Fruit fly (Drosophila melanogaster) whole organism, embryonic: ENCODE measurements around the gene Adh.
A peak's percentile ranks its signal among the peaks of the same experiment; 100 is the strongest.

Source experiments
- B-H2 ChIP-seq: fragments of 200-800 bp; sonication (Bioruptor generic); optimal IDR thresholded peaks from 2 replicates; lab custom pipeline; 2018; ENCODE audit warnings: missing biosample characterization, mild to moderate bottlenecking, missing genetic modification characterization
- BEAF-32 ChIP-seq: fragments of 200-800 bp; sonication (Bioruptor generic); optimal IDR thresholded peaks from 3 replicates; lab custom pipeline; 2017; ENCODE audit warnings: missing biosample characterization, missing genetic modification characterization, mild to moderate bottlenecking, moderate library complexity, missing genetic modification reagents
- CG12769 ChIP-seq: fragments of 200-800 bp; sonication (Bioruptor generic); optimal IDR thresholded peaks from 2 replicates; lab custom pipeline; 2019; ENCODE audit warnings: missing biosample characterization, mild to moderate bottlenecking, missing genetic modification characterization, moderate library complexity
- CG13287 ChIP-seq: fragments of 200-800 bp; sonication (Bioruptor generic); IDR thresholded peaks from 2 replicates; pipeline ENCODE4 v1.3.6; 2022; ENCODE audit warnings: missing biosample characterization, missing genetic modification characterization; ENCODE audit not compliant: partially characterized antibody
- CG15269 ChIP-seq: fragments of 200-800 bp; sonication (Bioruptor generic); optimal IDR thresholded peaks from 2 replicates; lab custom pipeline; 2018; ENCODE audit warnings: missing biosample characterization, mild to moderate bottlenecking, missing genetic modification characterization, moderate library complexity
- CG17829 ChIP-seq: fragments of 200-800 bp; optimal IDR thresholded peaks from 2 replicates; lab custom pipeline; 2019; ENCODE audit warnings: missing biosample characterization, mild to moderate bottlenecking, missing genetic modification characterization, moderate library complexity
- CG2875 ChIP-seq: fragments of 200-800 bp; sonication (Bioruptor generic); optimal IDR thresholded peaks from 2 replicates; lab custom pipeline; 2017; ENCODE audit warnings: missing biosample characterization, mild to moderate bottlenecking, missing genetic modification characterization, missing genetic modification reagents
- CG42726 ChIP-seq: fragments of 200-800 bp; sonication (Bioruptor generic); IDR thresholded peaks from 2 replicates; pipeline ENCODE4 v1.3.6; 2022; ENCODE audit warnings: missing biosample characterization, missing genetic modification characterization; ENCODE audit not compliant: partially characterized antibody
- CG5180 ChIP-seq: fragments of 200-800 bp; sonication (Bioruptor generic); optimal IDR thresholded peaks from 3 replicates; lab custom pipeline; 2017; ENCODE audit warnings: missing biosample characterization, missing genetic modification characterization, mild to moderate bottlenecking, moderate library complexity, missing genetic modification reagents
- CG6254 ChIP-seq: fragments of 200-800 bp; sonication (Bioruptor generic); optimal IDR thresholded peaks from 3 replicates; lab custom pipeline; 2017; ENCODE audit warnings: mild to moderate bottlenecking, missing biosample characterization, missing genetic modification reagents, missing genetic modification characterization
- CG6791 ChIP-seq: fragments of 200-800 bp; sonication (Bioruptor generic); IDR thresholded peaks from 3 replicates; pipeline ENCODE4 v1.3.6; 2022; ENCODE audit warnings: missing biosample characterization, missing genetic modification characterization; ENCODE audit not compliant: partially characterized antibody
- CG8281 ChIP-seq: fragments of 200-800 bp; sonication (Bioruptor generic); optimal IDR thresholded peaks from 2 replicates; lab custom pipeline; 2018; ENCODE audit warnings: missing biosample characterization, mild to moderate bottlenecking, missing genetic modification characterization, moderate library complexity
- Camta ChIP-seq: fragments of 200-800 bp; sonication (Bioruptor generic); optimal IDR thresholded peaks from 2 replicates; lab custom pipeline; 2016; ENCODE audit warnings: missing biosample characterization, missing genetic modification characterization
- Dbx ChIP-seq: fragments of 200-800 bp; sonication (Bioruptor generic); IDR thresholded peaks from 3 replicates; pipeline ENCODE4 v1.3.6; 2022; ENCODE audit warnings: missing biosample characterization, missing genetic modification characterization
- Dfd ChIP-seq, 2 experiments: fragments of >200 bp; optimal IDR thresholded peaks; 2 replicates each; lab custom pipeline; 2017; ENCODE audit warnings: missing biosample characterization in 2 of 2, missing genetic modification characterization in 2 of 2
- Dll ChIP-seq: fragments of 200-800 bp; sonication (Bioruptor generic); IDR thresholded peaks from 4 replicates; pipeline ENCODE4 v1.3.6; 2022; ENCODE audit warnings: missing biosample characterization, missing genetic modification characterization; ENCODE audit not compliant: partially characterized antibody
- Hmx ChIP-seq: fragments of 200-800 bp; sonication (Bioruptor generic); optimal IDR thresholded peaks from 2 replicates; lab custom pipeline; 2016; ENCODE audit warnings: missing biosample characterization, missing genetic modification characterization
- Meics ChIP-seq: fragments of 200-800 bp; sonication (Bioruptor generic); optimal IDR thresholded peaks from 2 replicates; lab custom pipeline; 2017; ENCODE audit warnings: missing biosample characterization, mild to moderate bottlenecking, missing genetic modification characterization
- NK7.1 ChIP-seq: fragments of 200-800 bp; sonication (Bioruptor generic); optimal IDR thresholded peaks from 3 replicates; lab custom pipeline; 2016; ENCODE audit warnings: missing biosample characterization, missing genetic modification characterization
- Nf-YC ChIP-seq: fragments of 200-800 bp; optimal IDR thresholded peaks from 3 replicates; lab custom pipeline; 2019; ENCODE audit warnings: missing biosample characterization, mild to moderate bottlenecking, missing genetic modification characterization, moderate library complexity
- Poxn ChIP-seq: fragments of 200-800 bp; sonication (Bioruptor generic); IDR thresholded peaks from 2 replicates; pipeline ENCODE4 v1.3.6; 2022; ENCODE audit warnings: missing biosample characterization, missing genetic modification characterization
- Ravus ChIP-seq: fragments of 200-800 bp; sonication (Bioruptor generic); IDR thresholded peaks from 2 replicates; pipeline ENCODE4 v1.3.6; 2022; ENCODE audit warnings: missing biosample characterization, missing genetic modification characterization
- Scr ChIP-seq: fragments of 200-800 bp; sonication (Bioruptor generic); IDR thresholded peaks from 2 replicates; pipeline ENCODE4 v1.3.6; 2022; ENCODE audit warnings: missing biosample characterization, missing genetic modification characterization; ENCODE audit not compliant: partially characterized antibody
- Spps ChIP-seq: fragments of 200-800 bp; sonication (Bioruptor generic); optimal IDR thresholded peaks from 2 replicates; lab custom pipeline; 2018; ENCODE audit warnings: missing biosample characterization, mild to moderate bottlenecking, missing genetic modification characterization
- Sry-β ChIP-seq: fragments of 200-800 bp; sonication (Bioruptor generic); optimal IDR thresholded peaks from 2 replicates; lab custom pipeline; 2018; ENCODE audit warnings: missing biosample characterization, mild to moderate bottlenecking, missing genetic modification characterization, moderate library complexity
- Stat92E ChIP-seq, 3 experiments: fragments of >200 bp in 2 of 3; fragments of 200-800 bp in 1 of 3; sonication (Bioruptor generic) in 1 of 3; optimal IDR thresholded peaks; 2 replicates each; lab custom pipeline; 2017 to 2019; ENCODE audit warnings: missing biosample characterization in 3 of 3, missing genetic modification characterization in 3 of 3, mild to moderate bottlenecking in 1 of 3, moderate library complexity in 1 of 3
- ab ChIP-seq: fragments of 200-800 bp; sonication (Bioruptor generic); optimal IDR thresholded peaks from 2 replicates; lab custom pipeline; 2016; ENCODE audit warnings: missing biosample characterization, missing genetic modification characterization
- aop ChIP-seq: fragments of 200-800 bp; sonication (Bioruptor generic); IDR thresholded peaks from 2 replicates; pipeline ENCODE4 v1.3.6; 2022; ENCODE audit warnings: missing biosample characterization, missing genetic modification characterization
- ato ChIP-seq: fragments of 200-800 bp; sonication (Bioruptor generic); IDR thresholded peaks from 2 replicates; pipeline ENCODE4 v1.3.6; 2022; ENCODE audit warnings: missing biosample characterization, missing genetic modification characterization; ENCODE audit not compliant: partially characterized antibody
- bbx ChIP-seq: fragments of 200-800 bp; sonication (Bioruptor generic); IDR thresholded peaks from 2 replicates; pipeline ENCODE4 v1.3.6; 2022; ENCODE audit warnings: missing biosample characterization, missing genetic modification characterization; ENCODE audit not compliant: partially characterized antibody
- br ChIP-seq: fragments of >200 bp; optimal IDR thresholded peaks from 2 replicates; lab custom pipeline; 2017
- chinmo ChIP-seq: fragments of 200-800 bp; sonication (Bioruptor generic); IDR thresholded peaks from 4 replicates; pipeline ENCODE4 v1.3.6; 2022; ENCODE audit warnings: missing biosample characterization, missing genetic modification characterization; ENCODE audit not compliant: partially characterized antibody
- ci ChIP-seq: fragments of 200-800 bp; sonication (Bioruptor generic); IDR thresholded peaks from 3 replicates; pipeline ENCODE4 v1.3.6; 2022; ENCODE audit warnings: missing biosample characterization, missing genetic modification characterization
- disco-r ChIP-seq: fragments of 200-800 bp; sonication (Bioruptor generic); optimal IDR thresholded peaks from 2 replicates; lab custom pipeline; 2016; ENCODE audit warnings: missing biosample characterization, missing genetic modification characterization
- eve ChIP-seq, 2 experiments: fragments of >200 bp; optimal IDR thresholded peaks; 2 replicates each; lab custom pipeline; 2017; ENCODE audit warnings: missing biosample characterization in 2 of 2, missing genetic modification characterization in 2 of 2
- ftz-f1 ChIP-seq: fragments of 200-800 bp; sonication (Bioruptor generic); optimal IDR thresholded peaks from 2 replicates; lab custom pipeline; 2016; ENCODE audit warnings: missing biosample characterization, missing genetic modification characterization
- h ChIP-seq: fragments of >200 bp; optimal IDR thresholded peaks from 2 replicates; lab custom pipeline; 2017
- lab ChIP-seq: fragments of 200-800 bp; sonication (Bioruptor generic); optimal IDR thresholded peaks from 3 replicates; lab custom pipeline; 2017; ENCODE audit warnings: missing biosample characterization, missing genetic modification characterization, mild to moderate bottlenecking, moderate library complexity, missing genetic modification reagents
- nmo ChIP-seq: fragments of 200-800 bp; sonication (Bioruptor generic); optimal IDR thresholded peaks from 2 replicates; lab custom pipeline; 2018; ENCODE audit warnings: missing biosample characterization, mild to moderate bottlenecking, missing genetic modification characterization, moderate library complexity
- pho ChIP-seq: fragments of 200-800 bp; sonication (Bioruptor generic); optimal IDR thresholded peaks from 2 replicates; lab custom pipeline; 2016; ENCODE audit warnings: missing biosample characterization, missing genetic modification characterization
- pnt ChIP-seq: fragments of 200-800 bp; sonication (Bioruptor generic); optimal IDR thresholded peaks from 3 replicates; lab custom pipeline; 2016; ENCODE audit warnings: missing biosample characterization, missing genetic modification characterization
- pzg ChIP-seq: fragments of 200-800 bp; sonication (Bioruptor generic); optimal IDR thresholded peaks from 3 replicates; lab custom pipeline; 2018; ENCODE audit warnings: missing biosample characterization, mild to moderate bottlenecking, missing genetic modification characterization, moderate library complexity
- tap ChIP-seq: fragments of 200-800 bp; optimal IDR thresholded peaks from 3 replicates; lab custom pipeline; 2019; ENCODE audit warnings: missing biosample characterization, mild to moderate bottlenecking, missing genetic modification characterization, moderate library complexity
- tll ChIP-seq, 2 experiments: fragments of 200-800 bp in 1 of 2; fragments of >200 bp in 1 of 2; sonication (Bioruptor generic) in 1 of 2; optimal IDR thresholded peaks; 2 replicates each; lab custom pipeline; 2017 to 2019; ENCODE audit warnings: missing biosample characterization in 2 of 2, missing genetic modification characterization in 2 of 2, mild to moderate bottlenecking in 1 of 2, moderate library complexity in 1 of 2
- tna ChIP-seq: fragments of 200-800 bp; sonication (Bioruptor generic); IDR thresholded peaks from 2 replicates; pipeline ENCODE4 v1.3.6; 2022; ENCODE audit warnings: missing biosample characterization, missing genetic modification characterization; ENCODE audit not compliant: partially characterized antibody
- unc-4 ChIP-seq: fragments of 200-800 bp; sonication (Bioruptor generic); IDR thresholded peaks from 2 replicates; pipeline ENCODE4 v1.3.6; 2022; ENCODE audit warnings: missing biosample characterization, missing genetic modification characterization; ENCODE audit not compliant: partially characterized antibody
- unpg ChIP-seq: fragments of 200-800 bp; sonication (Bioruptor generic); optimal IDR thresholded peaks from 3 replicates; lab custom pipeline; 2018; ENCODE audit warnings: missing biosample characterization, mild to moderate bottlenecking, missing genetic modification characterization, moderate library complexity
- zfh2 ChIP-seq: fragments of 200-800 bp; sonication (Bioruptor generic); optimal IDR thresholded peaks from 2 replicates; lab custom pipeline; 2016; ENCODE audit warnings: missing biosample characterization, missing genetic modification characterization

The Adh gene

DNA sequence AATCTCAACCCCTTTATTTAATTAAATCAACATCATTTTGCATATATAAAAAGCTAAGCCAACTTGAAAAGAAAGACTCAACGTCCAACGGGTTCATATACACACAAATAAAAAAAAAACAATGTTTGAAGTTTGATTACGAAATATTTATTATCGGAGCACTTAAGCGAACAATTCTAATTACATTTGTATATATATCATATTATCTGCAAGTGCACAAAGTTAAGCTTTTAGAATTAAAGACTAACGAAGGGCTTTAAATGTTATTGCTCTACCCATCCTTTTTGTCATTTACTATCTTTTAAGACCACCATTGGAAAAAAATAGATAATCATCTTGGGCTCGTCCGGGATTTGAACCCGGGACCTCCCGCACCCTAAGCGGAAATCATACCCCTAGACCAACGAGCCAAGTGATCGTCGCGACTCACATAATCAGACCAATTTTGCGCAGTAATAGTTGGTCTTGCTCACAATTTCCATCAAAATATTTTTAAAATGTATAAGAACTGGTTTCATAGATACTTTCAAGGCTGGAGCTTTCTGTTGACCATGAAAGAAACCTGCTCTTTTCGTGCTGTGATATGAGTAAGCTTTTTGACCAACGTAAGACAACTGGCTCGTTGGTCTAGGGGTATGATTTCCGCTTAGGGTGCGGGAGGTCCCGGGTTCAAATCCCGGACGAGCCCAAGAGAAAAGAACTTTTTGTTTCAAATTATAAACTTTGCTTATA is 16.1 kb upstream of the Adh start (continued):
- TF ChIP-seq pnt (GFP tag; lab: Kevin White, UChicago) = no peak
- TF ChIP-seq tna = peak; percentile 83
- TF ChIP-seq CG13287 (GFP tag; lab: Robert Waterston, UW) = peak; percentile 70
- peak in 1 of 2 experiments; percentile 9 for TF ChIP-seq eve (GFP tag; optimal IDR thresholded peaks at IDR 0.05; lab: Kevin White, UChicago)
- TF ChIP-seq unc-4 (GFP tag; lab: Robert Waterston, UW) = peak; percentile 53
- TF ChIP-seq pho (GFP tag; lab: Kevin White, UChicago) = no peak
- TF ChIP-seq Spps = no peak
- TF ChIP-seq ftz-f1 = peak; percentile 96
- no peak for TF ChIP-seq Hmx
- peak; percentile 86; the same call in 3 of the 4 replicates for TF ChIP-seq chinmo (GFP tag; lab: Robert Waterston, UW)
- TF ChIP-seq Sry-β (GFP tag; lab: Kevin White, UChicago) = no peak
- no peak for TF ChIP-seq tll (GFP tag; optimal IDR thresholded peaks at IDR 0.05; lab: Kevin White, UChicago)
- TF ChIP-seq tap (tag; lab: Kevin White, UChicago) = peak; percentile 40
- TF ChIP-seq CG6254 (GFP tag; lab: Kevin White, UChicago) = no peak
- TF ChIP-seq ab (GFP tag; lab: Kevin White, UChicago) = no peak
- TF ChIP-seq B-H2 (GFP tag; lab: Kevin White, UChicago) = no peak
- peak; percentile 64; the same call in 1 of the 2 replicates for TF ChIP-seq ato (GFP tag; lab: Robert Waterston, UW)
- TF ChIP-seq CG42726 (GFP tag; lab: Robert Waterston, UW) = peak; percentile 82
- peak; percentile 89 for TF ChIP-seq CG6791
- TF ChIP-seq Ravus (GFP tag; lab: Robert Waterston, UW) = no peak
- no peak for TF ChIP-seq br (lab: Kevin White, UChicago)
- TF ChIP-seq Scr (GFP tag; lab: Robert Waterston, UW) = peak; percentile 76
- no peak for TF ChIP-seq h (lab: Kevin White, UChicago)
- TF ChIP-seq CG15269 (tag; lab: Kevin White, UChicago) = peak; percentile 15
- TF ChIP-seq Stat92E (GFP tag; optimal IDR thresholded peaks at IDR 0.05; lab: Kevin White, UChicago) = peak in 1 of 3 experiments; percentile 44
- no peak for TF ChIP-seq CG17829
- TF ChIP-seq NK7.1 = no peak
- TF ChIP-seq lab (GFP tag; lab: Kevin White, UChicago) = no peak
- no peak for TF ChIP-seq disco-r (GFP tag; lab: Kevin White, UChicago)
- no peak for TF ChIP-seq Poxn (GFP tag; lab: Robert Waterston, UW)
- TF ChIP-seq Meics (GFP tag; lab: Kevin White, UChicago) = no peak
- TF ChIP-seq unpg (GFP tag; lab: Kevin White, UChicago) = no peak
- TF ChIP-seq CG5180 (GFP tag; lab: Kevin White, UChicago) = no peak
- TF ChIP-seq BEAF-32 (GFP tag; lab: Kevin White, UChicago) = no peak
- TF ChIP-seq Dll (GFP tag; lab: Robert Waterston, UW) = peak; percentile 64; the same call in 3 of the 4 replicates
- no peak for TF ChIP-seq Camta (GFP tag; lab: Kevin White, UChicago)
- no peak for TF ChIP-seq Nf-YC (tag; lab: Kevin White, UChicago)
- 0 out of 3 replicates have a peak, but pooled peaks have one; percentile 27 for TF ChIP-seq Dbx
- peak; percentile 63 for TF ChIP-seq CG12769
- TF ChIP-seq bbx (GFP tag; lab: Robert Waterston, UW) = peak; percentile 85
- TF ChIP-seq Dfd (GFP tag; optimal IDR thresholded peaks at IDR 0.05; lab: Kevin White, UChicago) = no peak
- no peak for TF ChIP-seq aop (GFP tag; lab: Robert Waterston, UW)
- TF ChIP-seq ci = peak; percentile 56; the same call in 1 of the 3 replicates
- no peak for TF ChIP-seq pzg (GFP tag; lab: Kevin White, UChicago)
- no peak for TF ChIP-seq nmo (GFP tag; lab: Kevin White, UChicago)
- no peak for TF ChIP-seq zfh2 (GFP tag; lab: Kevin White, UChicago)
- no peak for TF ChIP-seq CG8281
- TF ChIP-seq CG2875 (GFP tag; lab: Kevin White, UChicago) = no peak
